Worm (Caenorhabditis elegans): ENCODE results near the gene srw-123.
"Not testable (repeated sequence)": the region's sequence is repeated elsewhere in the genome, so short reads cannot be mapped to it uniquely, and the experiment has no call there.

Gene srw-123

DNA sequence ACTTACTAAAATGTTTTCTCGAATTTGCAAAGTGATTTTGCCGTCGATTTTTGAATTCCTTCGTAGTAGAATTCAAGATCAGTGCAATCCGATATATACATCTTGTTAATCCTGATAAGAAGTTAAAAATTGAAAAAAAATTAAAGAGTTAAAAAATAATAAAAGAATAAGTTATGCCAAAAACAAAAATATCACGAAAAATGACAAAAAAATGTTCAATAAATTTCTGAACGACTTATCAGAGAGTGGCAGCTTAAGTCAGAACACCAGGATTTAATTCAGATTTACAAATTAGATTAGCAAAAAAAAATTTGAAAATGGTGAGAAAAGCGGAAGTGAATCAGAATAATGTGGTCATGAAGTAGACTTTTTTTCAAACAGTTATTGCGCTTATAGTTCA, at the start of gene srw-123:
Gene srw-123 (minus strand): TSS at position 101 of the 400 bp plus-strand sequence.
- not testable (repeated sequence) for TF ChIP-seq ama-1 (optimal IDR thresholded peaks at IDR 0.05); alr-1 (tag; optimal IDR thresholded peaks at IDR 0.05); egl-27 (tag; optimal IDR thresholded peaks at IDR 0.05)

DNA sequence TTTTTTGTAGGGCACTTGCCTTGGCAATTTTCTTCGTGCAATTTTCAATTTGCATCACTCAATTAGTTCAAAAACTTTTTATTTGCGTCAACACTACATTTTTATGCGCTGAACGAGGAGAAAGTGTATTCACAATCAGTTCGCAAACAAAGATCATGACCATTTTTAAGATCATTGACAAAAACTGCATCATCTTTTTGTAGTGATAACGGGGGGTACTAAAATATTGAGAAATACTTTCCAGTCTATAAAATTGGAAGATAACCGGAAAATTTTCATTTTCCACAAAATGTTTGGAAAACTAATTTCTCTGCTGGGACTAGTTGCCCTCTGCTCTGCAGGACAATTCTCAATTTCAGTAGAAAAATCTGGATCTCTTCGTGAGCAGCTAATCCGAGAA, 49.1 kb upstream of the srw-123 start, which contains the start of gene asp-8:
Gene asp-8 (plus strand): TSS at position 276 of the 400 bp plus-strand sequence.
- TF ChIP-seq sem-4 (tag; optimal IDR thresholded peaks at IDR 0.05) (no peak), nhr-11 (tag; optimal IDR thresholded peaks at IDR 0.05) (no peak), fos-1 (tag; optimal IDR thresholded peaks at IDR 0.05) (peak; percentile 28), sma-9 (GFP tag; optimal IDR thresholded peaks at IDR 0.05) (peak; percentile 45), sma-9 (tag; optimal IDR thresholded peaks at IDR 0.05) (no peak)

DNA sequence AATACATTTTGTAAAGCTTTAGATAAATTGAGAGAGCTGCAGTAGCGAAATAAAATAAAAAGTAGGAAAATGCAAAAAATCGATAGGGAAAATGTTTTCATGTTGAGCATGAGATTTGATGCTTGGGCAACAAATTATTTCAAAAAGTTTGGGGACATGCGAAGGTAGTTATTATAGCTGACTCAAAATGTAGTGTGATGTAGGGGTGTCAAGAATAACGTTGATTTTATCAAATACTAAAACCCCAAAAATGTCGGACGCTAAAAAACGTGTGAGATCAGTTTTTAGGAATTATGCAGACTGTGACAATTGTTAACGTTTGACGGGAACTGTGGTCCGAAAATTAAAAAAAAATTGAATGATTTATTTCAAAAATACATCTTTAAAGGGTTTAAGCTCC, 46.1 kb upstream of the srw-123 start, which contains the start of gene irld-12:
Gene irld-12 (minus strand): TSS at position 101 of the 400 bp plus-strand sequence.
- TF ChIP-seq snpc-4 (tag; optimal IDR thresholded peaks at IDR 0.05), result no peak
- no peak for TF ChIP-seq alr-1 (tag; optimal IDR thresholded peaks at IDR 0.05)
- TF ChIP-seq elt-3 (tag; optimal IDR thresholded peaks at IDR 0.05), result no peak
- TF ChIP-seq nhr-11 (tag; optimal IDR thresholded peaks at IDR 0.05), result no peak
- TF ChIP-seq nhr-25 (tag; optimal IDR thresholded peaks at IDR 0.05), result no peak
- TF ChIP-seq gmeb-1 (tag; optimal IDR thresholded peaks at IDR 0.05), result no peak
- no peak for TF ChIP-seq sma-9 (GFP tag; optimal IDR thresholded peaks at IDR 0.05)
- TF ChIP-seq sma-9 (tag; optimal IDR thresholded peaks at IDR 0.05), result no peak
- TF ChIP-seq nhr-129 (tag; optimal IDR thresholded peaks at IDR 0.05), result no peak
- no peak for TF ChIP-seq peb-1 (tag; optimal IDR thresholded peaks at IDR 0.05)
- TF ChIP-seq egl-27 (tag; optimal IDR thresholded peaks at IDR 0.05), result no peak
- no peak for TF ChIP-seq nhr-6 (tag; optimal IDR thresholded peaks at IDR 0.05)
- no peak for TF ChIP-seq elt-1 (tag; optimal IDR thresholded peaks at IDR 0.05)
- TF ChIP-seq lin-13 (GFP tag; optimal IDR thresholded peaks at IDR 0.05), result no peak
- TF ChIP-seq F13H6.1 (tag; optimal IDR thresholded peaks at IDR 0.05), result no peak
- TF ChIP-seq crh-2 (tag; optimal IDR thresholded peaks at IDR 0.05), result no peak
- TF ChIP-seq R02D3.7 (tag; optimal IDR thresholded peaks at IDR 0.05), result no peak
- TF ChIP-seq ceh-82 (tag; optimal IDR thresholded peaks at IDR 0.05), result no peak
- no peak for TF ChIP-seq mab-5 (tag; optimal IDR thresholded peaks at IDR 0.05)

DNA sequence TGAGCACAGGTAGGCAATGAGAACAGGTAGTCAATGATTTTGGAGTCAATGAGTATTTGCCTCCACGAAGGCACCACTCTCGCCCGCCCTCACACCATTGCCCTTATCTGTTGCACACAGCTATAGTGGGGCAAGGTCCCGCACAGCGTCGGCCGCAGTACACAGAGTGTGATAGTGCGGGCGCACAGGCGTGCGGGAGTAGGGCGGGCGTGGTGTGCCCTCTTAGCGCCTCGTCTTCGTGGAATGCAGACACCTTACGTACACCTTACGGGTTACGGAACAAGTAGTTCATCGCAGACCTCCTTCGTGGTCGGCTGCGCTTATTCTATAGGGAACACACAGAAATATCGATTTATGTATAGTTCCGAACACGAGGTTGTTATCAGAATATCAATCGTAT, 42.7 kb upstream of the srw-123 start:
- no peak for TF ChIP-seq ZK546.5 (tag; optimal IDR thresholded peaks at IDR 0.05)
- no peak for TF ChIP-seq elt-3 (tag; optimal IDR thresholded peaks at IDR 0.05)
- no peak for TF ChIP-seq alr-1 (tag; optimal IDR thresholded peaks at IDR 0.05)
- no peak for TF ChIP-seq snpc-4 (tag; optimal IDR thresholded peaks at IDR 0.05)
- TF ChIP-seq nhr-12 (tag; optimal IDR thresholded peaks at IDR 0.05), result no peak
- TF ChIP-seq fos-1 (tag; optimal IDR thresholded peaks at IDR 0.05), result no peak
- TF ChIP-seq nhr-10 (tag; optimal IDR thresholded peaks at IDR 0.05), result no peak
- TF ChIP-seq unc-55 (GFP tag; optimal IDR thresholded peaks at IDR 0.05), result no peak
- TF ChIP-seq C34F6.9 (tag; optimal IDR thresholded peaks at IDR 0.05), result no peak
- no peak for TF ChIP-seq mdl-1 (tag; optimal IDR thresholded peaks at IDR 0.05)
- no peak for TF ChIP-seq F13H6.1 (tag; optimal IDR thresholded peaks at IDR 0.05)
- no peak for TF ChIP-seq elt-1 (tag; optimal IDR thresholded peaks at IDR 0.05)
- no peak for TF ChIP-seq mbf-1 (tag; optimal IDR thresholded peaks at IDR 0.05)
- TF ChIP-seq mab-5 (tag; optimal IDR thresholded peaks at IDR 0.05), result no peak

DNA sequence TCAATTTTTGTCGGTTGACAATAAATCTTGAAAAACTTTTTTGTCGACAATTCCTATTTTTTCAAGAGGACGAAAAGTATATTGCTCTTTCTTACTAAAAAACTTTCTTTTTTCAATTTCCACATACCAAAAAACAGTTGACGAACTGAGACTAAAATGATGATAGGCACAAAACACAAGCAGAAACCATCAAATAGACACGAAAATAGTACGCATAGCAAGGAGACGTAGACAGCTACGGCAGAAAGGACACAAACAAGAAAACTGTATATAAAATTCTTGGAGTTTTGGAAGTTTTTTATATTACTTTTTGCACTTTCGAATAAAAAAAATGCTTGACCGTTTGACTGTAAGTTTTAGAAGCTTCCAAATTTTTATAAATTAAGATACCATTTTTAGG, 39.0 kb upstream of the srw-123 start, which contains the start of gene K12D9.1:
Gene K12D9.1 (plus strand): TSS at position 301 of the 400 bp plus-strand sequence.
- TF ChIP-seq R02D3.7 (tag; optimal IDR thresholded peaks at IDR 0.05) (no peak), C34F6.9 (tag; optimal IDR thresholded peaks at IDR 0.05) (no peak)

DNA sequence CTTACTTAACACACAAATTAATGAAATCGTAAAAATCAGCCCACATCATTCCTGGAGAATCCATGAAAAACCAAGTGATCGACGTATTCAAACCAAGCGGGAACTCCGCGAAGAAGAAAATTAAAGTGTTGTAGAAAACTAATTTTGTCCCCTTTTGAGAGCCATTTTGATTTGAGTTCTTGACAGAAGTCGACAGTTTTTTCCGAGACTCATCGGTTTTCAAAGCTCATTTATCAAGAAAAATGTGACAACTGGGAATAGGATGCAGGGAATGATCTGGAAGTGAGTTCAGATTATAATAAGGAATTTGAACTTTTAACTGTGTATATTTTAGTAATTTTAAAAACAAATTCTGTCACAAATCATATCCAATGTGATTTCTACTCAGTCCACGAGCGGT, 36.2 kb upstream of the srw-123 start, which contains the start of gene srw-135:
Gene srw-135 (minus strand): TSS at position 101 of the 400 bp plus-strand sequence.
- no peak for TF ChIP-seq mbf-1 (tag; optimal IDR thresholded peaks at IDR 0.05)
- no peak for TF ChIP-seq unc-55 (GFP tag; optimal IDR thresholded peaks at IDR 0.05)
- no peak for TF ChIP-seq gmeb-1 (tag; optimal IDR thresholded peaks at IDR 0.05)
- TF ChIP-seq zag-1 (tag; optimal IDR thresholded peaks at IDR 0.05), result no peak
- TF ChIP-seq lsy-2 (tag; optimal IDR thresholded peaks at IDR 0.05), result no peak
- TF ChIP-seq skn-1 (tag; optimal IDR thresholded peaks at IDR 0.05), result no peak
- no peak for TF ChIP-seq nhr-21 (tag; optimal IDR thresholded peaks at IDR 0.05)
- TF ChIP-seq nhr-237 (tag; optimal IDR thresholded peaks at IDR 0.05), result no peak
